Fruit fly (Drosophila melanogaster) whole organism, wandering third instar larva: ENCODE data around the gene Eip74EF.

Experiments used
- Abd-B ChIP-seq: fragments of >200 bp; optimal IDR thresholded peaks from 2 replicates; lab custom pipeline; 2017; ENCODE audit warnings: missing biosample characterization, missing genetic modification characterization
- CG32264 ChIP-seq: fragments of 200-800 bp; sonication (Bioruptor generic); optimal IDR thresholded peaks from 2 replicates; lab custom pipeline; 2016; ENCODE audit warnings: missing biosample characterization, missing genetic modification characterization
- CG9705 ChIP-seq: fragments of 200-800 bp; sonication (Bioruptor generic); optimal IDR thresholded peaks from 2 replicates; lab custom pipeline; 2018; ENCODE audit warnings: missing biosample characterization, mild to moderate bottlenecking, missing genetic modification characterization
- CrebA ChIP-seq: fragments of 200-800 bp; sonication (Bioruptor generic); optimal IDR thresholded peaks from 2 replicates; lab custom pipeline; 2016; ENCODE audit warnings: missing biosample characterization, mild to moderate bottlenecking, missing genetic modification characterization, borderline replicate concordance
- Dfd ChIP-seq: fragments of >200 bp; optimal IDR thresholded peaks from 2 replicates; lab custom pipeline; 2017; ENCODE audit warnings: missing biosample characterization, missing genetic modification characterization
- Dif ChIP-seq: fragments of 200-275, 200-300 bp; sonication (Bioruptor generic); optimal IDR thresholded peaks from 2 replicates; lab custom pipeline; 2018; ENCODE audit warnings: missing biosample characterization, missing genetic modification characterization; ENCODE audit not compliant: partially characterized antibody
- HLH106 ChIP-seq: fragments of 200-800 bp; optimal IDR thresholded peaks from 3 replicates; lab custom pipeline; 2019; ENCODE audit warnings: missing biosample characterization, mild to moderate bottlenecking, missing genetic modification characterization, moderate library complexity
- Hnf4 ChIP-seq: fragments of 200-800 bp; sonication (Bioruptor generic); optimal IDR thresholded peaks from 2 replicates; lab custom pipeline; 2016; ENCODE audit warnings: missing biosample characterization, mild to moderate bottlenecking, missing genetic modification characterization
- Hr78 ChIP-seq: fragments of >200 bp; optimal IDR thresholded peaks from 2 replicates; lab custom pipeline; 2017; ENCODE audit warnings: missing biosample characterization, missing genetic modification characterization
- Hr83 ChIP-seq: fragments of 200-300 bp; sonication (Bioruptor generic); optimal IDR thresholded peaks from 2 replicates; lab custom pipeline; 2016; ENCODE audit warnings: missing biosample characterization, mild to moderate bottlenecking, missing genetic modification characterization, moderate library complexity; ENCODE audit not compliant: poor library complexity, severe bottlenecking
- N ChIP-seq: fragments of >200 bp; optimal IDR thresholded peaks from 2 replicates; lab custom pipeline; 2018; ENCODE audit warnings: missing biosample characterization, missing external identifiers, missing genetic modification characterization
- OdsH ChIP-seq: fragments of 200-800 bp; sonication (Bioruptor generic); optimal IDR thresholded peaks from 2 replicates; lab custom pipeline; 2016; ENCODE audit warnings: missing biosample characterization, mild to moderate bottlenecking, missing genetic modification characterization
- Rel ChIP-seq, 2 experiments: fragments of 200-800 bp; sonication (Bioruptor generic) in 1 of 2; optimal IDR thresholded peaks; 2 replicates in 1 of 2; 3 replicates in 1 of 2; lab custom pipeline; 2016 to 2019; ENCODE audit warnings: mild to moderate bottlenecking in 2 of 2, missing biosample characterization in 2 of 2, missing genetic modification characterization in 2 of 2, moderate library complexity in 1 of 2
- Sp1 ChIP-seq: fragments of 200-800 bp; sonication (Bioruptor generic); optimal IDR thresholded peaks from 3 replicates; lab custom pipeline; 2019; ENCODE audit warnings: missing biosample characterization, mild to moderate bottlenecking, missing genetic modification characterization, moderate library complexity
- Vsx2 ChIP-seq: fragments of 200-300, 225-300 bp; sonication (Bioruptor generic); optimal IDR thresholded peaks from 2 replicates; lab custom pipeline; 2018; ENCODE audit warnings: missing biosample characterization, missing genetic modification characterization; ENCODE audit not compliant: partially characterized antibody
- br ChIP-seq: fragments of 200-800 bp; sonication (Bioruptor generic); optimal IDR thresholded peaks from 2 replicates; lab custom pipeline; 2016; ENCODE audit warnings: missing biosample characterization, missing genetic modification characterization
- brk ChIP-seq: fragments of 200-800 bp; sonication (Bioruptor generic); optimal IDR thresholded peaks from 2 replicates; lab custom pipeline; 2016; ENCODE audit warnings: missing biosample characterization, mild to moderate bottlenecking, missing genetic modification characterization
- dl ChIP-seq, 2 experiments: fragments of 175-275, 200-275 bp in 1 of 2; fragments of 200-275 bp in 1 of 2; sonication (Bioruptor generic); optimal IDR thresholded peaks; lab custom pipeline; 2018; ENCODE audit warnings: mild to moderate bottlenecking in 2 of 2, missing biosample characterization in 2 of 2, missing genetic modification characterization in 2 of 2, moderate library complexity in 2 of 2; ENCODE audit not compliant: partially characterized antibody in 2 of 2, insufficient read depth in 1 of 2
- dmrt93B ChIP-seq: fragments of 200-800 bp; sonication (Bioruptor generic); optimal IDR thresholded peaks from 2 replicates; lab custom pipeline; 2018; ENCODE audit warnings: missing biosample characterization, mild to moderate bottlenecking, missing genetic modification characterization
- dsf ChIP-seq: sonication (Bioruptor generic); optimal IDR thresholded peaks from 2 replicates; lab custom pipeline; 2016; ENCODE audit warnings: missing biosample characterization, missing genetic modification characterization, borderline replicate concordance
- ey ChIP-seq: fragments of 200-800 bp; sonication (Bioruptor generic); optimal IDR thresholded peaks from 2 replicates; lab custom pipeline; 2016; ENCODE audit warnings: missing biosample characterization, missing genetic modification characterization
- foxo ChIP-seq, 2 experiments: fragments of 200-800 bp; sonication (Bioruptor generic); optimal IDR thresholded peaks; 2 replicates in 1 of 2; 3 replicates in 1 of 2; lab custom pipeline; 2016 to 2017; ENCODE audit warnings: missing biosample characterization in 2 of 2, missing genetic modification characterization in 2 of 2
- fru ChIP-seq: fragments of 200-800 bp; sonication (Bioruptor generic); optimal IDR thresholded peaks from 3 replicates; lab custom pipeline; 2016; ENCODE audit warnings: missing biosample characterization, mild to moderate bottlenecking, missing genetic modification characterization
- h ChIP-seq: fragments of 200-800 bp; sonication (Bioruptor generic); optimal IDR thresholded peaks from 3 replicates; lab custom pipeline; 2016; ENCODE audit warnings: missing biosample characterization, mild to moderate bottlenecking, missing genetic modification characterization
- jim ChIP-seq: fragments of 175-275, 200-325 bp; sonication (Bioruptor generic); optimal IDR thresholded peaks from 2 replicates; lab custom pipeline; 2016; ENCODE audit warnings: missing biosample characterization, mild to moderate bottlenecking, missing genetic modification characterization
- lola ChIP-seq: fragments of >200 bp; optimal IDR thresholded peaks from 2 replicates; lab custom pipeline; 2017; ENCODE audit warnings: missing biosample characterization, missing genetic modification characterization
- pan ChIP-seq: fragments of >200 bp; optimal IDR thresholded peaks from 2 replicates; lab custom pipeline; 2017
- psq ChIP-seq: fragments of 200-800 bp; sonication (Bioruptor generic); optimal IDR thresholded peaks from 3 replicates; lab custom pipeline; 2017; ENCODE audit warnings: missing biosample characterization, mild to moderate bottlenecking, missing genetic modification characterization, moderate library complexity
- rgr ChIP-seq: fragments of 200-800 bp; sonication (Bioruptor generic); optimal IDR thresholded peaks from 3 replicates; lab custom pipeline; 2016; ENCODE audit warnings: missing biosample characterization, mild to moderate bottlenecking, missing genetic modification characterization
- sage ChIP-seq: fragments of 200-800 bp; sonication (Bioruptor generic); optimal IDR thresholded peaks from 2 replicates; lab custom pipeline; 2016; ENCODE audit warnings: missing biosample characterization, mild to moderate bottlenecking, missing genetic modification characterization
- sv ChIP-seq: fragments of 200-800 bp; sonication (Bioruptor generic); optimal IDR thresholded peaks from 3 replicates; lab custom pipeline; 2016; ENCODE audit warnings: missing biosample characterization, missing genetic modification characterization
- tai ChIP-seq: sonication (Bioruptor generic); optimal IDR thresholded peaks from 2 replicates; lab custom pipeline; 2016; ENCODE audit warnings: missing biosample characterization, missing genetic modification characterization
- usp ChIP-seq: fragments of >200 bp; optimal IDR thresholded peaks from 2 replicates; lab custom pipeline; 2017; ENCODE audit warnings: missing biosample characterization, missing genetic modification characterization
- woc ChIP-seq: sonication (Bioruptor generic); optimal IDR thresholded peaks from 2 replicates; lab custom pipeline; 2016; ENCODE audit warnings: missing biosample characterization, mild to moderate bottlenecking, missing genetic modification characterization

Gene Eip74EF

DNA sequence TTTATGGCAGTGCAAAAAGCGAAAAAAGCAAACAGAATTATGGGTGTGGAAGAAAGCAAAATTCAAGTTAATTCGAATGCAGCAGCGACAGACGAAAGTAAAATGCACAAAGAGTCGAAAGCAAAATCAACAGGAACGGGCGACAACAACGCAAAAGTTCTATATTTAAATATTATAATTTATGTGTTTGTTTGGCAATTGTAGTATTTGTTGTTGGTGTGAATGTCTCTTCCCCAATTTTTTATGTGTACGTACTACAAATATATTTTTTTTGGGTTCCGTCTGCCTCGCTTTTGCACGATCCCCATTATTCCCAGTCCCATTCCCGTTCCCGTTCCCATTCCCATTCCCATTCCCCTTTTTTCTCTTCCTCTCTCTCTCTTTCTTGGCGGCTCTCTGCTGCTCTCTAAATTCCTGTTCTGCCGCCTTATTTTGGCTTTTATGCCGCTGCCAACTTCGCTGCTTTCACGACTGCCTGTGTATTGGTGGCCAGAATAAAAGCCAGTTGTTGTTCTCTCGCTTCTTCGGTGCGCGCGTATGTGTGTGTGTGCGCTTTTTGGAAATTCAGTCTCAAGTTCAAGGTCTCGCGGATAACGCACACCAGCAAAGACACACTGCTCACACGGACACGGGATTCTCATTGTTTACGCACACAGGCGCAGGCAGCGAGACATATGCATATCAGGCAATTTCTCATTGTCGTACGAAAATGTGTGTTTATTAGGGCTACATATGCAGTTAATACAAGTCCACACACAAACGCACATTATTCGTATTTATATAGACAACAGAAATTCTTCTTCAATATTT lies 49.2 kb downstream of the Eip74EF start (continued):
- TF ChIP-seq ey (peak; percentile 2), pan (lab: Kevin White, UChicago) (no peak), Abd-B (GFP tag; lab: Kevin White, UChicago) (no peak), Sp1 (GFP tag; lab: Kevin White, UChicago) (peak; percentile 4), CG9705 (GFP tag; lab: Kevin White, UChicago) (no peak), woc (GFP tag; lab: Kevin White, UChicago) (peak; percentile 25), lola (GFP tag; lab: Kevin White, UChicago) (no peak)

DNA sequence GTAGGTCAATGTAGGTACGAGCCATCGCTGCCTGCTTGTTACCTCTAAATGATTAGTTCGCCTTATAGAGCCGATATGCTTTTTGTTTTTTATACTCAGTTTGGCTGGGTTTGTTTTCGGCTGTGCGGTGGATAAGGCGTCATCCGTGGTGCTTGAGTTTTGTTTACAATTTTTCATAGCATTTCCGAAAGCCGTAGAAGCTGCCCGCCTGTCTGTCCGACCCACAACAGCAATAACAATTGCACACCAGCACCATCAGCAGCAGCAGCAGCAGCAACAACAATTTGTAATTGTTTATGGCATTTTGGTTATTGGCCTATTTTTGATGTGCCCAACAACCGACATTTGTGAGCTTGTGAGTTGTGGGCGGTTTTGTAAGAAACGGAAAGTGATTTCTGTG lies 50.4 kb downstream of the Eip74EF start:
- TF ChIP-seq pan (lab: Kevin White, UChicago) = no peak
- no peak for TF ChIP-seq jim (GFP tag; lab: Kevin White, UChicago)
- TF ChIP-seq sv = no peak
- no peak for TF ChIP-seq Vsx2 (GFP tag; lab: Kevin White, UChicago)
- peak; percentile 3 for TF ChIP-seq Dfd (GFP tag; lab: Kevin White, UChicago)
- TF ChIP-seq Hr78 (GFP tag; lab: Kevin White, UChicago) = no peak
- no peak for TF ChIP-seq CG9705 (GFP tag; lab: Kevin White, UChicago)

DNA sequence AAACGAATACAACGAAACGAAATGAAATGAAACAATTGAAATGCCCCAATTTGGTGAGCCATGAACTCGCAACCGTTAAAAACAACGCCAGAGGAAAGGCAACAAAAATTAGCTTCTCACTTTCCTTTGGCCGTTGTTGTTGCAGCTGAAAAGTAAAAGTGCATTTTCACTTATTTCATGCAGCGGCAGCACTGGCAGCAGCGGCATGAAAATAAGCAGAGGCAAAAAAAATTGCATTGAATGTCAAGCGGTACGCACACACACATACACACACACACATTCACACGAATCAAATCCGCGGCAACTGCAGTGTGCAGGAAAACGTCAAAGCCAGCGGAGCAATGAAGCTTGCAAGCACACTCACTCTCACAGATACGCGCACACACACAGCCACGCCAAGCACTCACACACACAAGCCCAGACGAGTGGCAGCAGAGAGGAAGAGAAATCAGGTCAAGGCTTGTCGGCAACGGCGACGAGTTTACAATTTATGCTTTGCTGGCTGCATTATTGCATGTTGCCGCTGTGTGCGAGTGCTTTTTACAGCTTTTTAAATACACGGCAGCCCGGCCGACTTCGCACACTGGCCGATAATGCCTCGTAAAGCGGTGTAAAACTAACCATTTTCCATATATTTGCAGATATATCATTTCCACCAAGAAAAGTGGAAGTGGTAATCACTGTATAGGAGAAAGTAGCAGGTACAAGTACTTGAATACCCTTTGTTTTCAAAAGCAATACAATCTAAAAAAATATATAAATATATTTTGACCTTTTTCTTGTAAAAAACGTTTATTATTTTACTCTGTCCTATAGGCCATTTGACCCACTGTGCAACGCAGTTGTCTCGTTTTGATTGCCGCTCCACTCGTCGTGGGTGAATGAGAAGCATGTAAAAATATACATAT lies 52.5 kb downstream of the Eip74EF start:
- peak; percentile 80 for TF ChIP-seq Rel (GFP tag; optimal IDR thresholded peaks at IDR 0.05; lab: Kevin White, UChicago)
- TF ChIP-seq Rel (tag; optimal IDR thresholded peaks at IDR 0.05; lab: Kevin White, UChicago) = no peak
- peak; percentile 69 for TF ChIP-seq Sp1 (GFP tag; lab: Kevin White, UChicago)
- no peak for TF ChIP-seq pan (lab: Kevin White, UChicago)
- TF ChIP-seq Hnf4 = peak; percentile 53
- TF ChIP-seq foxo (GFP tag; optimal IDR thresholded peaks at IDR 0.05; lab: Kevin White, UChicago) = peak; percentile 3 to 80
- peak; percentile 14 for TF ChIP-seq Hr83 (GFP tag; lab: Kevin White, UChicago)
- TF ChIP-seq Dfd (GFP tag; lab: Kevin White, UChicago) = peak; percentile 62
- peak; percentile 76 for TF ChIP-seq fru
- no peak for TF ChIP-seq CG32264 (GFP tag; lab: Kevin White, UChicago)
- TF ChIP-seq h (GFP tag; lab: Kevin White, UChicago) = peak; percentile 77
- no peak for TF ChIP-seq tai (GFP tag; lab: Kevin White, UChicago)
- TF ChIP-seq dl (GFP tag; optimal IDR thresholded peaks at IDR 0.05; lab: Kevin White, UChicago; ENCODE audit: insufficient read depth in 1 of 2, partially characterized antibody in 2 of 2) = peak in 1 of 2 experiments; percentile 29
- peak; percentile 69 for TF ChIP-seq OdsH (GFP tag; lab: Kevin White, UChicago)
- TF ChIP-seq Dif (GFP tag; lab: Kevin White, UChicago) = peak; percentile 51
- TF ChIP-seq rgr (GFP tag; lab: Kevin White, UChicago) = peak; percentile 78
- TF ChIP-seq sage = peak; percentile 57
- TF ChIP-seq ey = peak; percentile 45
- TF ChIP-seq lola (GFP tag; lab: Kevin White, UChicago) = no peak
- no peak for TF ChIP-seq usp (GFP tag; lab: Kevin White, UChicago)
- TF ChIP-seq N (GFP tag; lab: Kevin White, UChicago) = peak; percentile 61
- TF ChIP-seq HLH106 (tag; lab: Kevin White, UChicago) = peak; percentile 75
- peak; percentile 67 for TF ChIP-seq br (GFP tag; lab: Kevin White, UChicago)
- no peak for TF ChIP-seq CrebA (GFP tag; lab: Kevin White, UChicago)
- no peak for TF ChIP-seq jim (GFP tag; lab: Kevin White, UChicago)
- no peak for TF ChIP-seq dsf
- peak; percentile 11 for TF ChIP-seq brk (GFP tag; lab: Kevin White, UChicago)
- TF ChIP-seq woc (GFP tag; lab: Kevin White, UChicago) = peak; percentile 66
- peak; percentile 24 for TF ChIP-seq CG9705 (GFP tag; lab: Kevin White, UChicago)
- TF ChIP-seq dmrt93B = peak; percentile 63
- peak; percentile 80 for TF ChIP-seq psq (GFP tag; lab: Kevin White, UChicago)
